Worm (Caenorhabditis elegans) whole organism, L4 larva: Measurements from ENCODE around the gene C06H2.2.

Source experiments
- D1046.2 ChIP-seq: fragments of 200-800 bp; sonication (Bioruptor generic); IDR thresholded peaks from 2 replicates; pipeline ENCODE4 v1.3.6; 2022; ENCODE audit warnings: missing genetic modification characterization, missing compliant biosample characterization
- F10B5.3 ChIP-seq: sonication (generic microtip); optimal IDR thresholded peaks from 2 replicates; lab custom pipeline; 2016; ENCODE audit warnings: mild to moderate bottlenecking, missing genetic modification characterization, missing compliant biosample characterization
- F26F4.8 ChIP-seq: fragments of 200-800 bp; sonication (Bioruptor generic); conservative IDR thresholded peaks from 2 replicates; pipeline ENCODE4 v1.3.6; 2022; ENCODE audit warnings: missing genetic modification characterization, missing compliant biosample characterization
- F49E8.2 ChIP-seq: sonication (generic microtip); optimal IDR thresholded peaks from 2 replicates; lab custom pipeline; 2016; ENCODE audit warnings: missing compliant biosample characterization, mild to moderate bottlenecking, missing genetic modification characterization, borderline replicate concordance
- R02D3.7 ChIP-seq: fragments of 150-350 bp; sonication (generic microtip); optimal IDR thresholded peaks from 3 replicates; lab custom pipeline; 2014; ENCODE audit warnings: missing biosample characterization, missing genetic modification characterization
- T20F7.1 ChIP-seq: fragments of 200-800 bp; sonication (Bioruptor generic); optimal IDR thresholded peaks from 2 replicates; lab custom pipeline; 2018; ENCODE audit warnings: mild to moderate bottlenecking, missing genetic modification characterization, missing compliant biosample characterization
- T26A8.4 ChIP-seq: fragments of 200-800 bp; sonication (Bioruptor generic); IDR thresholded peaks from 2 replicates; pipeline ENCODE4 v1.3.6; 2022; ENCODE audit warnings: missing genetic modification characterization, missing compliant biosample characterization
- Y105C5A.15 ChIP-seq: fragments of 200-800 bp; sonication (Bioruptor generic); IDR thresholded peaks from 2 replicates; pipeline ENCODE4 v1.3.6; 2022; ENCODE audit warnings: missing genetic modification characterization, missing compliant biosample characterization
- Y48G9A.11 ChIP-seq: fragments of 200-800 bp; sonication (Bioruptor generic); IDR thresholded peaks from 2 replicates; pipeline ENCODE4 v1.3.6; 2022; ENCODE audit warnings: missing genetic modification reagents, missing genetic modification characterization, missing compliant biosample characterization
- Y5F2A.4 ChIP-seq: fragments of 200-800 bp; sonication (Bioruptor generic); optimal IDR thresholded peaks from 2 replicates; lab custom pipeline; 2018; ENCODE audit warnings: mild to moderate bottlenecking, missing genetic modification characterization, missing compliant biosample characterization
- ZK337.2 ChIP-seq: fragments of 200-800 bp; sonication (Bioruptor generic); IDR thresholded peaks from 2 replicates; pipeline ENCODE4 v1.3.6; 2022; ENCODE audit warnings: missing genetic modification reagents, missing genetic modification characterization, missing compliant biosample characterization
- attf-4 ChIP-seq: sonication (generic microtip); optimal IDR thresholded peaks from 3 replicates; lab custom pipeline; 2017; ENCODE audit warnings: missing biosample characterization, missing genetic modification characterization
- ceh-32 ChIP-seq: sonication (generic microtip); optimal IDR thresholded peaks from 2 replicates; lab custom pipeline; 2016; ENCODE audit warnings: mild to moderate bottlenecking, missing genetic modification characterization, missing compliant biosample characterization; ENCODE audit not compliant: poor library complexity
- ctbp-1 ChIP-seq: fragments of 200-800 bp; sonication (Bioruptor generic); IDR thresholded peaks from 2 replicates; pipeline ENCODE4 v1.3.6; 2022; ENCODE audit warnings: missing genetic modification reagents, missing genetic modification characterization, missing compliant biosample characterization
- dmd-8 ChIP-seq: fragments of 200-800 bp; sonication (Bioruptor generic); IDR thresholded peaks from 2 replicates; pipeline ENCODE4 v1.3.6; 2022; ENCODE audit warnings: missing genetic modification characterization, missing compliant biosample characterization
- egl-43 ChIP-seq: fragments of 200-800 bp; sonication (Bioruptor generic); IDR thresholded peaks from 2 replicates; pipeline ENCODE4 v1.3.6; 2022; ENCODE audit warnings: missing genetic modification reagents, missing genetic modification characterization, missing compliant biosample characterization
- hif-1 ChIP-seq, 2 experiments: sonication (generic microtip); optimal IDR thresholded peaks; 2 replicates each; lab custom pipeline; 2016 to 2017; ENCODE audit warnings: missing compliant biosample characterization in 2 of 2, missing genetic modification characterization in 2 of 2, missing genetic modification reagents in 2 of 2, missing genotype in 2 of 2, mild to moderate bottlenecking in 1 of 2
- hlh-11 ChIP-seq: fragments of 200-800 bp; sonication (Bioruptor generic); optimal IDR thresholded peaks from 2 replicates; lab custom pipeline; 2018; ENCODE audit warnings: mild to moderate bottlenecking, missing genetic modification characterization, missing compliant biosample characterization
- lim-7 ChIP-seq: fragments of 200-800 bp; sonication (Bioruptor generic); IDR thresholded peaks from 2 replicates; pipeline ENCODE4 v1.3.6; 2022; ENCODE audit warnings: missing genetic modification characterization, missing compliant biosample characterization
- lin-38 ChIP-seq: fragments of 200-800 bp; sonication (Bioruptor generic); IDR thresholded peaks from 2 replicates; pipeline ENCODE4 v1.3.6; 2022; ENCODE audit warnings: missing genetic modification reagents, missing genetic modification characterization, missing compliant biosample characterization
- lin-39 ChIP-seq: fragments of 150-350 bp; optimal IDR thresholded peaks from 2 replicates; lab custom pipeline; 2014; ENCODE audit warnings: missing biosample characterization, missing genetic modification reagents, missing genetic modification characterization
- lsy-2 ChIP-seq, 2 experiments: fragments of 150-350 bp in 1 of 2; sonication (generic microtip) in 1 of 2; optimal IDR thresholded peaks; 2 replicates each; lab custom pipeline; 2014 to 2017; ENCODE audit warnings: missing biosample characterization in 2 of 2, missing genetic modification characterization in 2 of 2
- madf-9 ChIP-seq: fragments of 200-800 bp; sonication (Bioruptor generic); conservative IDR thresholded peaks from 2 replicates; pipeline ENCODE4 v1.3.6; 2022; ENCODE audit warnings: missing genetic modification reagents, missing genetic modification characterization, missing compliant biosample characterization
- mdl-1 ChIP-seq, 2 experiments: fragments of 150-350 bp in 1 of 2; sonication (generic microtip) in 1 of 2; optimal IDR thresholded peaks; 2 replicates each; lab custom pipeline; 2014 to 2017; ENCODE audit warnings: missing biosample characterization in 2 of 2, missing genetic modification characterization in 2 of 2
- mdt-29 ChIP-seq: fragments of 200-800 bp; sonication (Bioruptor generic); IDR thresholded peaks from 2 replicates; pipeline ENCODE4 v1.3.6; 2022; ENCODE audit warnings: missing genetic modification reagents, missing genetic modification characterization, missing compliant biosample characterization
- mep-1 ChIP-seq: fragments of 150-350 bp; sonication (generic microtip); optimal IDR thresholded peaks from 3 replicates; lab custom pipeline; 2014; ENCODE audit warnings: missing biosample characterization, missing genetic modification characterization
- mxl-2 ChIP-seq: fragments of 200-800 bp; sonication (Bioruptor generic); conservative IDR thresholded peaks from 2 replicates; pipeline ENCODE4 v1.3.6; 2022; ENCODE audit warnings: missing genetic modification reagents, missing genetic modification characterization, missing compliant biosample characterization
- mxl-3 ChIP-seq: fragments of 200-800 bp; sonication (Bioruptor generic); optimal IDR thresholded peaks from 2 replicates; lab custom pipeline; 2018; ENCODE audit warnings: mild to moderate bottlenecking, missing genetic modification characterization, missing compliant biosample characterization
- nhr-102 ChIP-seq: sonication (generic microtip); optimal IDR thresholded peaks from 2 replicates; lab custom pipeline; 2016; ENCODE audit warnings: mild to moderate bottlenecking, missing genetic modification characterization, moderate library complexity, missing compliant biosample characterization
- nhr-41 ChIP-seq: fragments of 200-800 bp; sonication (Bioruptor generic); IDR thresholded peaks from 2 replicates; pipeline ENCODE4 v1.3.6; 2022; ENCODE audit warnings: missing genetic modification reagents, missing genetic modification characterization, missing compliant biosample characterization
- nhr-42 ChIP-seq: fragments of 200-800 bp; sonication (Bioruptor generic); IDR thresholded peaks from 2 replicates; pipeline ENCODE4 v1.3.6; 2022; ENCODE audit warnings: missing genetic modification characterization, missing compliant biosample characterization
- nhr-48 ChIP-seq: sonication (generic microtip); optimal IDR thresholded peaks from 2 replicates; lab custom pipeline; 2016; ENCODE audit warnings: mild to moderate bottlenecking, missing genetic modification characterization, missing compliant biosample characterization
- nhr-77 ChIP-seq: fragments of 150-350 bp; optimal IDR thresholded peaks from 2 replicates; lab custom pipeline; 2014; ENCODE audit warnings: missing biosample characterization, missing genetic modification characterization
- pha-4 ChIP-seq, 2 experiments: fragments of 150-350 bp in 1 of 2; fragments of 200-800 bp in 1 of 2; sonication (Bioruptor generic) in 1 of 2; IDR thresholded peaks in 1 of 2; optimal IDR thresholded peaks in 1 of 2; 2 replicates each; pipeline versions ENCODE4 v1.3.6 to Lab custom; 2014 to 2022; ENCODE audit warnings: missing genetic modification characterization in 2 of 2, missing genetic modification reagents in 2 of 2, missing biosample characterization in 1 of 2, missing compliant biosample characterization in 1 of 2
- pqm-1 ChIP-seq: sonication (generic microtip); optimal IDR thresholded peaks from 2 replicates; lab custom pipeline; 2017; ENCODE audit warnings: missing biosample characterization, missing genetic modification characterization
- rbr-2 ChIP-seq: sonication (generic microtip); optimal IDR thresholded peaks from 2 replicates; lab custom pipeline; 2016; ENCODE audit warnings: missing genotype, missing genetic modification characterization, missing compliant biosample characterization
- sdz-12 ChIP-seq: fragments of 200-800 bp; sonication (Bioruptor generic); optimal IDR thresholded peaks from 2 replicates; lab custom pipeline; 2018; ENCODE audit warnings: mild to moderate bottlenecking, missing genetic modification characterization, missing compliant biosample characterization
- set-16 ChIP-seq: fragments of 200-800 bp; sonication (Bioruptor generic); IDR thresholded peaks from 2 replicates; pipeline ENCODE4 v1.3.6; 2022; ENCODE audit warnings: missing genetic modification reagents, missing genetic modification characterization, missing compliant biosample characterization
- skn-1 ChIP-seq: fragments of 150-350 bp; optimal IDR thresholded peaks from 2 replicates; lab custom pipeline; 2014; ENCODE audit warnings: missing biosample characterization, missing genetic modification characterization
- spr-1 ChIP-seq: sonication (generic microtip); optimal IDR thresholded peaks from 2 replicates; lab custom pipeline; 2016; ENCODE audit warnings: mild to moderate bottlenecking, missing genetic modification characterization, missing compliant biosample characterization
- tra-1 ChIP-seq: fragments of 200-800 bp; sonication (Bioruptor generic); IDR thresholded peaks from 2 replicates; pipeline ENCODE4 v1.3.6; 2022; ENCODE audit warnings: missing genetic modification reagents, missing genetic modification characterization, missing compliant biosample characterization
- unc-130 ChIP-seq: sonication (generic microtip); optimal IDR thresholded peaks from 2 replicates; lab custom pipeline; 2016; ENCODE audit warnings: missing genetic modification reagents, missing genetic modification characterization, missing compliant biosample characterization
- unc-62 ChIP-seq, 3 experiments: fragments of 150-350 bp in 1 of 3; sonication (generic microtip); optimal IDR thresholded peaks in 2 of 3; peaks in 1 of 3; 1 replicate in 1 of 3; 2 replicates in 2 of 3; lab custom pipeline; 2014 to 2017; ENCODE audit warnings: missing biosample characterization in 3 of 3, missing genetic modification characterization in 3 of 3, missing genetic modification reagents in 3 of 3, missing genotype in 1 of 3
- vab-7 ChIP-seq: fragments of 200-800 bp; sonication (Bioruptor generic); IDR thresholded peaks from 2 replicates; pipeline ENCODE4 v1.3.6; 2022; ENCODE audit warnings: missing genetic modification reagents, missing genetic modification characterization, missing compliant biosample characterization
- zag-1 ChIP-seq: fragments of 150-350 bp; optimal IDR thresholded peaks from 2 replicates; lab custom pipeline; 2014; ENCODE audit warnings: missing biosample characterization, missing genetic modification characterization
- zfp-2 ChIP-seq: sonication (generic microtip); optimal IDR thresholded peaks from 2 replicates; lab custom pipeline; 2016; ENCODE audit warnings: mild to moderate bottlenecking, missing genetic modification characterization, missing compliant biosample characterization
- zip-11 ChIP-seq: fragments of 200-800 bp; sonication (Bioruptor generic); IDR thresholded peaks from 2 replicates; pipeline ENCODE4 v1.3.6; 2022; ENCODE audit warnings: missing genetic modification characterization, missing compliant biosample characterization
- ztf-7 ChIP-seq: fragments of 150-350 bp; optimal IDR thresholded peaks from 2 replicates; lab custom pipeline; 2014; ENCODE audit warnings: missing biosample characterization, missing genetic modification characterization

C06H2.2 gene

DNA sequence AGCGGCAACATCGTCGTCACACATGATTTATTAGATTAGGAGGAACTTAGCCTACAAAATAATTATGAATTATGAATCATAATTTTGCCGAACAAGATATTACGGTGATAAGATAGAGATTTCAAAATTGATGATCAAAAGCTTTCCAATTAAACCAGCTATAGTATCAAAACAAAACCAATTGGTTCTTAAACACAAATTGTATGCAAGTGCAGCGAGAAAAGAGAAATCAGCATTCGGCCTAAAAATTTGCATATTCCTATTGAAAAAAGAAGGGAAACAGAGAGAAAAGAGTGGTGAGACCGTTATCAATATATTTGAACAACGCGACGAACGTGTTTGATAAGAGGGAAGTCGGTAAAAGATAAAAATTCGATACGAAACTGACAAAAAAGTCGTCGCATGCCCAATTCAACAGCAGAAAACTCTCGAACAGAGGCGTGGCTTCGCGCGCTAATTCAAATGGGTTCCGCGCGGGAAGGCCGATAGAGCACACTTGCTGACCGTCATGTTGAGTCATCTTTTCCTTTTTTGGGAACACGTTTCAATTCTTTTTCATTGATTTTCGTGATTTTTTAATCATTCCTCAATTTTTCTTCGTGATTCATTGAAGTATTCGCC is 46.8 kb upstream of the C06H2.2 start, which contains the start of gene act-2 (continued):
- TF ChIP-seq pha-4 (GFP tag; IDR thresholded peaks at IDR 0.05; lab: Robert Waterston, UW) (0 out of 2 replicates have a peak, but pooled peaks have one; percentile 16), pha-4 (tag; optimal IDR thresholded peaks at IDR 0.05; lab: Kevin White, UChicago) (peak; percentile 73), lin-38 (peak; percentile 94), egl-43 (GFP tag; lab: Robert Waterston, UW) (0 out of 2 replicates have a peak, but pooled peaks have one; percentile 33), mdt-29 (GFP tag; lab: Robert Waterston, UW) (0 out of 2 replicates have a peak, but pooled peaks have one; percentile 32), Y48G9A.11 (GFP tag; lab: Robert Waterston, UW) (0 out of 2 replicates have a peak, but pooled peaks have one; percentile 42), zag-1 (no peak), nhr-41 (GFP tag; lab: Robert Waterston, UW) (no peak), mep-1 (tag; lab: Kevin White, UChicago) (peak; percentile 84), madf-9 (GFP tag; lab: Robert Waterston, UW) (peak; percentile 59; the same call in 1 of the 2 replicates), ceh-32 (no peak), nhr-77 (tag; lab: Kevin White, UChicago) (peak; percentile 32), tra-1 (GFP tag; lab: Robert Waterston, UW) (0 out of 2 replicates have a peak, but pooled peaks have one; percentile 45), F49E8.2 (tag; lab: Kevin White, UChicago) (no peak), T26A8.4 (no peak), lim-7 (GFP tag; lab: Robert Waterston, UW) (no peak), ZK337.2 (no peak), zip-11 (no peak), ctbp-1 (GFP tag; lab: Robert Waterston, UW) (0 out of 2 replicates have a peak, but pooled peaks have one; percentile 26), nhr-48 (tag; lab: Kevin White, UChicago) (no peak), Y105C5A.15 (GFP tag; lab: Robert Waterston, UW) (no peak), R02D3.7 (no peak), unc-130 (GFP tag; lab: Kevin White, UChicago) (peak; percentile 21), zfp-2 (tag; lab: Kevin White, UChicago) (peak; percentile 9), sdz-12 (no peak), lin-39 (tag; lab: Kevin White, UChicago) (no peak), hif-1 (tag; optimal IDR thresholded peaks at IDR 0.05; lab: Kevin White, UChicago) (peak in 1 of 2 experiments; percentile 44), D1046.2 (GFP tag; lab: Robert Waterston, UW) (no peak), pqm-1 (peak; percentile 71), mxl-2 (GFP tag; lab: Robert Waterston, UW) (no peak), unc-62 (GFP tag; optimal IDR thresholded peaks at IDR 0.05 in 1 of 2; lab: Kevin White, UChicago) (no peak), unc-62 (tag; optimal IDR thresholded peaks at IDR 0.05; lab: Kevin White, UChicago) (no peak), set-16 (GFP tag; lab: Robert Waterston, UW) (no peak; the same call in 1 of the 2 replicates), lsy-2 (tag; optimal IDR thresholded peaks at IDR 0.05; lab: Kevin White, UChicago) (peak in 1 of 2 experiments; percentile 84), F26F4.8 (no peak), spr-1 (tag; lab: Kevin White, UChicago) (peak; percentile 37), attf-4 (tag; lab: Kevin White, UChicago) (no peak), mdl-1 (tag; optimal IDR thresholded peaks at IDR 0.05; lab: Kevin White, UChicago) (peak in 1 of 2 experiments; percentile 69), Y5F2A.4 (GFP tag; lab: Kevin White, UChicago) (no peak), rbr-2 (tag; lab: Kevin White, UChicago) (peak; percentile 72), hlh-11 (tag; lab: Kevin White, UChicago) (peak; percentile 86), nhr-102 (no peak), nhr-42 (GFP tag; lab: Robert Waterston, UW) (no peak), T20F7.1 (GFP tag; lab: Kevin White, UChicago) (peak; percentile 47), F10B5.3 (tag; lab: Kevin White, UChicago) (no peak), skn-1 (tag; lab: Kevin White, UChicago) (no peak), mxl-3 (peak; percentile 84), dmd-8 (GFP tag; lab: Robert Waterston, UW) (no peak), vab-7 (peak; percentile 42; the same call in 1 of the 2 replicates), ztf-7 (tag; lab: Kevin White, UChicago) (no peak)
